Fruit fly (Drosophila melanogaster): ENCODE results near the gene CG14963.

Gene CG14963

dm6 chr3L:3172445-3172844 is at the start of gene CG14963:
CG14963 (minus strand) TSS chr3L:3172545.
- TF ChIP-seq lilli (GFP tag; optimal IDR thresholded peaks at IDR 0.05), result no peak
- no peak for TF ChIP-seq salm (tag; optimal IDR thresholded peaks at IDR 0.05)
- no peak for TF ChIP-seq grn (GFP tag; optimal IDR thresholded peaks at IDR 0.05)
- TF ChIP-seq E2f2 (GFP tag; IDR thresholded peaks at IDR 0.05), result no peak
- TF ChIP-seq CG4854 (GFP tag; optimal IDR thresholded peaks at IDR 0.05), result no peak
- TF ChIP-seq maf-S (GFP tag; optimal IDR thresholded peaks at IDR 0.05), result no peak
- TF ChIP-seq CG4707 (GFP tag; optimal IDR thresholded peaks at IDR 0.05), result no peak
- TF ChIP-seq CkIIα-i1 (GFP tag; IDR thresholded peaks at IDR 0.05), result no peak
- no peak for TF ChIP-seq CG31365 (tag; optimal IDR thresholded peaks at IDR 0.05)
- TF ChIP-seq HLH54F (GFP tag; optimal IDR thresholded peaks at IDR 0.05), result no peak
- TF ChIP-seq CG10654 (GFP tag; optimal IDR thresholded peaks at IDR 0.05), result no peak
- no peak for TF ChIP-seq C15 (GFP tag; IDR thresholded peaks at IDR 0.05)

- TF ChIP-seq CG3847 (GFP tag; IDR thresholded peaks at IDR 0.05), result peak; percentile 31; the same call in 1 of the 2 replicates
- no peak for TF ChIP-seq CG31388 (GFP tag; optimal IDR thresholded peaks at IDR 0.05)
- peak; percentile 45 for TF ChIP-seq Sry-δ (GFP tag; optimal IDR thresholded peaks at IDR 0.05)
- TF ChIP-seq bigmax (GFP tag; optimal IDR thresholded peaks at IDR 0.05), result peak; percentile 10
- TF ChIP-seq CG34376 (GFP tag; optimal IDR thresholded peaks at IDR 0.05), result peak; percentile 37
- TF ChIP-seq CG7928 (GFP tag; optimal IDR thresholded peaks at IDR 0.05), result peak; percentile 86
- TF ChIP-seq Stat92E (GFP tag; optimal IDR thresholded peaks at IDR 0.05), result peak in 1 of 3 experiments; percentile 40
- no peak for TF ChIP-seq p53 (GFP tag; optimal IDR thresholded peaks at IDR 0.05)
- peak; percentile 12 for TF ChIP-seq Dip3 (GFP tag; optimal IDR thresholded peaks at IDR 0.05)
- no peak for TF ChIP-seq nom (GFP tag; optimal IDR thresholded peaks at IDR 0.05)
- no peak for TF ChIP-seq run (tag; optimal IDR thresholded peaks at IDR 0.05)
- TF ChIP-seq knrl (GFP tag; IDR thresholded peaks at IDR 0.05; ENCODE audit: partially characterized antibody), result peak; percentile 37; the same call in 1 of the 3 replicates
- peak; percentile 83 for TF ChIP-seq CG9797 (GFP tag; optimal IDR thresholded peaks at IDR 0.05)
- TF ChIP-seq phol (tag; optimal IDR thresholded peaks at IDR 0.05), result peak; percentile 55
- TF ChIP-seq abd-A (tag; optimal IDR thresholded peaks at IDR 0.05), result no peak
- peak; percentile 33 for TF ChIP-seq Max (GFP tag; optimal IDR thresholded peaks at IDR 0.05)
- TF ChIP-seq nmo (GFP tag; optimal IDR thresholded peaks at IDR 0.05), result peak; percentile 58
- TF ChIP-seq CG10321 (GFP tag; IDR thresholded peaks at IDR 0.05), result no peak
- peak; percentile 61; the same call in 1 of the 2 replicates for TF ChIP-seq E2f2 (GFP tag; IDR thresholded peaks at IDR 0.05)
- TF ChIP-seq Ravus (GFP tag; IDR thresholded peaks at IDR 0.05), result no peak
- TF ChIP-seq CG30020 (tag; optimal IDR thresholded peaks at IDR 0.05), result no peak
- TF ChIP-seq MBD-R2 (GFP tag; IDR thresholded peaks at IDR 0.05), result peak; percentile 69
- no peak for TF ChIP-seq Abd-B (GFP tag; optimal IDR thresholded peaks at IDR 0.05)
- no peak for TF ChIP-seq CG32767 (GFP tag; IDR thresholded peaks at IDR 0.05)
- no peak for TF ChIP-seq CG7556 (GFP tag; optimal IDR thresholded peaks at IDR 0.05)
- TF ChIP-seq CG13775 (GFP tag; optimal IDR thresholded peaks at IDR 0.05), result peak; percentile 22
- peak; percentile 42 for TF ChIP-seq BEAF-32 (GFP tag; optimal IDR thresholded peaks at IDR 0.05)
- no peak for TF ChIP-seq jigr1 (GFP tag; IDR thresholded peaks at IDR 0.05)
- TF ChIP-seq aop (GFP tag; IDR thresholded peaks at IDR 0.05), result no peak
- peak; percentile 76 for TF ChIP-seq Med (GFP tag)
- TF ChIP-seq pzg (GFP tag; optimal IDR thresholded peaks at IDR 0.05), result peak; percentile 84
- peak; percentile 7; the same call in 1 of the 3 replicates for TF ChIP-seq CG34422 (GFP tag; IDR thresholded peaks at IDR 0.05)
- peak; percentile 23 for TF ChIP-seq Blimp-1 (GFP tag; optimal IDR thresholded peaks at IDR 0.05)
- no peak for TF ChIP-seq rib (GFP tag; IDR thresholded peaks at IDR 0.05)
- peak; percentile 66 for TF ChIP-seq CHES-1-like (GFP tag; optimal IDR thresholded peaks at IDR 0.05)
- TF ChIP-seq sr (GFP tag; IDR thresholded peaks at IDR 0.05), result no peak
- no peak for TF ChIP-seq Fer3 (tag; optimal IDR thresholded peaks at IDR 0.05)
- TF ChIP-seq CG32532 (GFP tag; IDR thresholded peaks at IDR 0.05), result no peak
- TF ChIP-seq CG15073 (GFP tag; optimal IDR thresholded peaks at IDR 0.05), result no peak
- peak; percentile 54 for TF ChIP-seq Sin3A (optimal IDR thresholded peaks at IDR 0.05)
Measured at dm6 chr3L:3218859-3219258, 46.5 kb upstream of the CG14963 start, which contains the start of the genes hob and nSMase. hob (minus strand) TSS chr3L:3218920. nSMase (plus strand) TSS chr3L:3219156.
